Fruit fly (Drosophila melanogaster): ENCODE data around the gene Fum2.

Fum2 gene

DNA sequence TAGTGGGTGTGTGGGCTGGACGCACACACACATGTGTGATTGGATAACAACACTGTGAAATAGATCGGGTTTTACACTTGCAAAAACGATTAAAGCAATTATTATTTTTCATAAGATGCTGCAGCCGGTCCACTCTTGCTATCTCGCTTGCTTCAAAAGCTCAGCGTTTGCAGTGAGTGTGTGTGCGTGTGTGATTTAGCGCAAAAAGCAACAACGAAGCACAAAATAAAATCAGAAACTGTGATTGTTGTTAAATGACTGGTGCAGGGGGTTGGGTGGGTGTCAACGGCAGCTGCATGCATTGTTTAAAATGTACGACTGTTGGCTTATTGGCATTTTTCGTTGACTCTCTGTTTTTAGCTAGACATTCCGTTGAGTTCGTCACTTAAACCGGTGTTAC lies 19.7 kb upstream of the Fum2 start (continued):
- no peak for TF ChIP-seq pita (GFP tag; optimal IDR thresholded peaks at IDR 0.05)
- TF ChIP-seq H15 (GFP tag; IDR thresholded peaks at IDR 0.05): 0 out of 3 replicates have a peak, but pooled peaks have one; percentile 8
- no peak for TF ChIP-seq tin (GFP tag; optimal IDR thresholded peaks at IDR 0.05)
- 0 out of 2 replicates have a peak, but pooled peaks have one; percentile 11 for TF ChIP-seq Nf-YA (GFP tag; IDR thresholded peaks at IDR 0.05)
- TF ChIP-seq ftz-f1 (GFP tag; optimal IDR thresholded peaks at IDR 0.05): no peak
- no peak for TF ChIP-seq Lim3 (GFP tag; IDR thresholded peaks at IDR 0.05)
- TF ChIP-seq CG6765 (GFP tag; optimal IDR thresholded peaks at IDR 0.05): no peak
- TF ChIP-seq Hand (GFP tag; optimal IDR thresholded peaks at IDR 0.05): no peak
- TF ChIP-seq ac (GFP tag; optimal IDR thresholded peaks at IDR 0.05): no peak
- no peak for TF ChIP-seq CG6689 (GFP tag; IDR thresholded peaks at IDR 0.05)
- peak; percentile 5 for TF ChIP-seq CG17359 (tag; optimal IDR thresholded peaks at IDR 0.05)
- TF ChIP-seq caup (GFP tag; optimal IDR thresholded peaks at IDR 0.05; ENCODE audit: severe bottlenecking): no peak
- no peak for TF ChIP-seq CG7987 (GFP tag; optimal IDR thresholded peaks at IDR 0.05)
- no peak for TF ChIP-seq Dll (GFP tag; IDR thresholded peaks at IDR 0.05; ENCODE audit: partially characterized antibody)
- no peak for TF ChIP-seq kni (GFP tag; optimal IDR thresholded peaks at IDR 0.05)
- TF ChIP-seq Ets97D (GFP tag; optimal IDR thresholded peaks at IDR 0.05): no peak
- no peak for TF ChIP-seq knrl (GFP tag; IDR thresholded peaks at IDR 0.05; ENCODE audit: partially characterized antibody)
- TF ChIP-seq gsb (GFP tag; IDR thresholded peaks at IDR 0.05): no peak
- TF ChIP-seq pnt (GFP tag; optimal IDR thresholded peaks at IDR 0.05): no peak
- peak; percentile 3 for TF ChIP-seq nom (GFP tag; optimal IDR thresholded peaks at IDR 0.05)
- peak in 1 of 2 experiments; percentile 51 for TF ChIP-seq Pdp1 (GFP tag; optimal IDR thresholded peaks at IDR 0.05)
- no peak for TF ChIP-seq CG3995 (GFP tag; optimal IDR thresholded peaks at IDR 0.05)
- no peak for TF ChIP-seq CG7963 (GFP tag; IDR thresholded peaks at IDR 0.05; ENCODE audit: partially characterized antibody)
- TF ChIP-seq Dek (tag; optimal IDR thresholded peaks at IDR 0.05): no peak
- TF ChIP-seq dysf (GFP tag; IDR thresholded peaks at IDR 0.05): peak; percentile 16; the same call in 1 of the 3 replicates
- no peak for TF ChIP-seq otp (GFP tag; IDR thresholded peaks at IDR 0.05)
- no peak for TF ChIP-seq tll (GFP tag; optimal IDR thresholded peaks at IDR 0.05)
- no peak for TF ChIP-seq CG7839 (tag; optimal IDR thresholded peaks at IDR 0.05)
- no peak for TF ChIP-seq kah (GFP tag; optimal IDR thresholded peaks at IDR 0.05)
- no peak for TF ChIP-seq Gsc (GFP tag; IDR thresholded peaks at IDR 0.05)
- TF ChIP-seq dmrt99B (tag; optimal IDR thresholded peaks at IDR 0.05): no peak
- no peak for TF ChIP-seq CG8924 (tag; optimal IDR thresholded peaks at IDR 0.05)
- TF ChIP-seq dan (GFP tag; IDR thresholded peaks at IDR 0.05): no peak
- no peak for TF ChIP-seq CG1233 (GFP tag; optimal IDR thresholded peaks at IDR 0.05)
- TF ChIP-seq CG14441 (GFP tag; IDR thresholded peaks at IDR 0.05): peak; percentile 43; the same call in 1 of the 2 replicates
- TF ChIP-seq gem (tag; optimal IDR thresholded peaks at IDR 0.05): no peak
- TF ChIP-seq Blimp-1 (GFP tag; optimal IDR thresholded peaks at IDR 0.05): no peak
- no peak for TF ChIP-seq Atf3 (GFP tag; optimal IDR thresholded peaks at IDR 0.05)
- TF ChIP-seq amos (GFP tag; IDR thresholded peaks at IDR 0.05; ENCODE audit: partially characterized antibody): no peak
- TF ChIP-seq sisA (GFP tag; IDR thresholded peaks at IDR 0.05): no peak
- TF ChIP-seq Rfx (GFP tag; IDR thresholded peaks at IDR 0.05): no peak
- TF ChIP-seq CG34422 (GFP tag; IDR thresholded peaks at IDR 0.05): 0 out of 3 replicates have a peak, but pooled peaks have one; percentile 9
- no peak for TF ChIP-seq CG7786 (GFP tag; optimal IDR thresholded peaks at IDR 0.05)
- no peak for TF ChIP-seq CG10209 (GFP tag; optimal IDR thresholded peaks at IDR 0.05)
